Fruit fly (Drosophila melanogaster): ENCODE data around the gene CG13894.

- TF ChIP-seq psq (optimal IDR thresholded peaks at IDR 0.05): no peak
- no peak for TF ChIP-seq Dll (optimal IDR thresholded peaks at IDR 0.05)
- TF ChIP-seq usp (GFP tag; optimal IDR thresholded peaks at IDR 0.05): no peak
- TF ChIP-seq pan (optimal IDR thresholded peaks at IDR 0.05): peak; percentile 86
- no peak for TF ChIP-seq CG8478 (optimal IDR thresholded peaks at IDR 0.05)
- TF ChIP-seq EcR (GFP tag; optimal IDR thresholded peaks at IDR 0.05): no peak
Observed at dm6 chr3L:739357-740130, 40.6 kb upstream of the CG13894 start.
